Worm (Caenorhabditis elegans) whole organism, young adult: ENCODE data around the gene mig-10.

ENCODE experiments used
- Y79H2A.3 ChIP-seq: fragments of 200-800 bp; sonication (Bioruptor generic); conservative IDR thresholded peaks from 2 replicates; pipeline ENCODE4 v1.3.6; 2022; ENCODE audit warnings: missing genetic modification reagents, missing genetic modification characterization, missing compliant biosample characterization
- ama-1 ChIP-seq, 3 experiments: fragments of 150-350 bp in 1 of 3; sonication (generic microtip) in 2 of 3; optimal IDR thresholded peaks; 2 replicates each; lab custom pipeline; 2014 to 2018; ENCODE audit warnings: missing biosample characterization in 2 of 3, missing genetic modification characterization in 2 of 3, missing genetic modification reagents in 2 of 3
- ets-4 ChIP-seq: fragments of 200-800 bp; sonication (Bioruptor generic); optimal IDR thresholded peaks from 2 replicates; lab custom pipeline; 2018; ENCODE audit warnings: mild to moderate bottlenecking, missing genetic modification characterization, missing compliant biosample characterization
- hmg-1.2 ChIP-seq: fragments of 200-800 bp; sonication (Bioruptor generic); IDR thresholded peaks from 2 replicates; pipeline ENCODE4 v1.3.6; 2022; ENCODE audit warnings: missing genetic modification reagents, missing genetic modification characterization, missing compliant biosample characterization
- nhr-90 ChIP-seq: sonication (generic microtip); optimal IDR thresholded peaks from 2 replicates; lab custom pipeline; 2016; ENCODE audit warnings: missing genotype, mild to moderate bottlenecking, missing genetic modification characterization, missing compliant biosample characterization
- pha-4 ChIP-seq: fragments of 150-350 bp; sonication (generic microtip); optimal IDR thresholded peaks from 2 replicates; lab custom pipeline; 2014; ENCODE audit warnings: missing biosample characterization, missing genetic modification reagents, missing genetic modification characterization
- sea-2 ChIP-seq: fragments of 200-800 bp; sonication (Bioruptor generic); IDR thresholded peaks from 2 replicates; pipeline ENCODE4 v1.3.6; 2022; ENCODE audit warnings: missing genetic modification characterization, missing compliant biosample characterization
- snpc-4 ChIP-seq, 5 experiments: fragments of 150-350 bp in 1 of 5; sonication (generic microtip) in 4 of 5; optimal IDR thresholded peaks; 2 replicates each; lab custom pipeline; 2014 to 2018; ENCODE audit warnings: missing genetic modification characterization in 5 of 5, missing biosample characterization in 3 of 5, antibody characterized with exemption in 2 of 5, mild to moderate bottlenecking in 2 of 5, missing compliant biosample characterization in 2 of 5, missing genotype in 2 of 5, moderate library complexity in 2 of 5, missing genetic modification reagents in 1 of 5

DNA sequence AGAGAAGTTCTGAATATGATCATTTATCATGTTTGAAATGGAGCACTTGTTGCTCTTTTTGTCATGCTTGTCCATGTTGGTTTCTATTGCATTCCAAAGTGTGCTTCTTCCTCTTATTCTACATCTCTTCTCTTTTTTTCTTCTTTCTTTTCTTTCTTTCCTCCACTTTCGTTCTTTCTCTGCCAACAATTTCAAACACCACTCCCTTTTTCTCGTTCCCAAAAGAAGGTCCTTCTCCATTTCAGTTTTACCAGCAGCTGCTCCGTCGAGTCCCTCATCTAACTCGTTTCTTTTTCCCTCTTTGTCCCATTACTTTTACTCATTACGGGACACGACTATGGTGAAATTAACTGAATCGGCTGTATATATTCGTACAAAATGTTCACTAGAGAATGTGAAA, 24.0 kb upstream of the mig-10 start, which contains the start of gene F09G8.5:
- TF ChIP-seq ets-4 (GFP tag; lab: Kevin White, UChicago) (no peak), hmg-1.2 (GFP tag; lab: Robert Waterston, UW) (no peak), snpc-4 (GFP tag; optimal IDR thresholded peaks at IDR 0.05; lab: Kevin White, UChicago) (no peak), snpc-4 (tag; optimal IDR thresholded peaks at IDR 0.05; lab: Kevin White, UChicago) (no peak), nhr-90 (no peak), Y79H2A.3 (GFP tag; lab: Robert Waterston, UW) (no peak), sea-2 (GFP tag; lab: Robert Waterston, UW) (no peak), pha-4 (tag; lab: Kevin White, UChicago) (no peak), ama-1 (optimal IDR thresholded peaks at IDR 0.05; lab: Kevin White, UChicago) (no peak), ama-1 (GFP tag; optimal IDR thresholded peaks at IDR 0.05; lab: Kevin White, UChicago) (no peak)
